Worm (Caenorhabditis elegans): ENCODE results near the gene cec-2.
A peak's percentile ranks its signal among the peaks of the same experiment; 100 is the strongest.
"Not testable (repeated sequence)": the region's sequence is repeated elsewhere in the genome, so short reads cannot be mapped to it uniquely, and the experiment has no call there.

Gene cec-2

DNA sequence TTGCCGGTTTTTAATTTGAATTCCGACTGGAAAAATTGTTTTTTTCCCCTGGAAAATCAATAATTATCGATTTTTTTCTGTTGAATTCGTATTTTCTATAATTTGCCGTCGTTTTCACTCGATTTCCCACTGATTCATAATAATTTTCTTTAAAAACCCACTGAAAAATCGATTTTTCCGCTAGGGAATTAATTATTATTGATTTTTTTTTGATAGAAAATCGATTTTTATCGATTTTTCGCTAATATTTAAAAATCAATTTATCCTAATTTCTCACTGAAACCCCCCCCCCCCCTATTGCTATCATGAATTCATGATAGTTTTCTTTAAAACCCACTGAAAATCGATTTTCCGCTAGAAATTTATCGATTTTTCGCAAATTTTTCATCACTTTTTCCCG, 6.1 kb downstream of the cec-2 start:
- no peak for TF ChIP-seq F22D6.2 (tag; optimal IDR thresholded peaks at IDR 0.05)
- no peak for TF ChIP-seq attf-6 (GFP tag; IDR thresholded peaks at IDR 0.05)
- TF ChIP-seq xnd-1 (tag; optimal IDR thresholded peaks at IDR 0.05): no peak
- no peak for TF ChIP-seq ccch-3 (GFP tag; optimal IDR thresholded peaks at IDR 0.05)
- TF ChIP-seq F39B2.1 (GFP tag; IDR thresholded peaks at IDR 0.05): no peak
- no peak for TF ChIP-seq Y53F4B.3 (GFP tag; IDR thresholded peaks at IDR 0.05)
- TF ChIP-seq K11D2.4 (GFP tag; IDR thresholded peaks at IDR 0.05): no peak
- TF ChIP-seq nhr-120 (GFP tag; IDR thresholded peaks at IDR 0.05): no peak

DNA sequence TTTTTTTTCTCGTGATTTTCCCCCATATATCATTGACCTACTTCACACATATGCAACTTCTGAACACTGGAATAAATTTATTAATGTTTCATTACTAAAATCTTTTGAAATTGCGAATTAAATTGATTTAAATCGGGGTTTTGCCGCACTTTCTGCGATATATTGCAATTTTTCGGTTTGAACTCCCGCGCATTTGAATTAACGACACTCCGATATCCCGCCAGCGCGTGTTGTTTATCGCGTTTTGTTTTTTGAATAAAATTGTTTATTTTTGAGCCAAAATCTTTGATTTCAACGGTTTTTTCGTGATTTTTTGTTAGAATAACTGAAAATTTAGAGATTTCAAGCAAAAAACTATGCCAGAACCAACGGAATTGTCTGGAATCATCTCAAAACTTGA, 7.2 kb downstream of the cec-2 start, which contains the start of gene Y104H12D.2:
Gene Y104H12D.2 (plus strand): TSS at position 340 of the 400 bp plus-strand sequence.
- TF ChIP-seq cebp-1 (GFP tag; IDR thresholded peaks at IDR 0.05): no peak
- TF ChIP-seq cebp-1 (tag; optimal IDR thresholded peaks at IDR 0.05): peak; percentile 20
- TF ChIP-seq ceh-100 (GFP tag; IDR thresholded peaks at IDR 0.05): no peak
- TF ChIP-seq madf-6 (GFP tag; IDR thresholded peaks at IDR 0.05): peak; percentile 59; the same call in 1 of the 2 replicates
- TF ChIP-seq tbp1 (GFP tag; optimal IDR thresholded peaks at IDR 0.05): no peak
- 0 out of 2 replicates have a peak, but pooled peaks have one; percentile 39 for TF ChIP-seq rcor-1 (GFP tag; IDR thresholded peaks at IDR 0.05)
- peak; percentile 69 for TF ChIP-seq efl-1 (GFP tag; optimal IDR thresholded peaks at IDR 0.05)
- peak; percentile 82 for TF ChIP-seq lin-54 (GFP tag; optimal IDR thresholded peaks at IDR 0.05)
- no peak for TF ChIP-seq sea-2 (GFP tag; IDR thresholded peaks at IDR 0.05)
- TF ChIP-seq snpc-4 (GFP tag; optimal IDR thresholded peaks at IDR 0.05): no peak
- TF ChIP-seq snpc-4 (tag; optimal IDR thresholded peaks at IDR 0.05): peak in 1 of 4 experiments; percentile 42
- peak in 1 of 3 experiments; percentile 88 for TF ChIP-seq lin-35 (GFP tag; optimal IDR thresholded peaks at IDR 0.05)
- TF ChIP-seq dpl-1 (GFP tag; optimal IDR thresholded peaks at IDR 0.05): peak; percentile 55
- 0 out of 2 replicates have a peak, but pooled peaks have one; percentile 15 for TF ChIP-seq B0019.2 (GFP tag; conservative IDR thresholded peaks at IDR 0.05)
- peak; percentile 28; the same call in 1 of the 2 replicates for TF ChIP-seq hmg-1.2 (GFP tag; IDR thresholded peaks at IDR 0.05)
- TF ChIP-seq attf-3 (GFP tag; conservative IDR thresholded peaks at IDR 0.05): peak; percentile 97

DNA sequence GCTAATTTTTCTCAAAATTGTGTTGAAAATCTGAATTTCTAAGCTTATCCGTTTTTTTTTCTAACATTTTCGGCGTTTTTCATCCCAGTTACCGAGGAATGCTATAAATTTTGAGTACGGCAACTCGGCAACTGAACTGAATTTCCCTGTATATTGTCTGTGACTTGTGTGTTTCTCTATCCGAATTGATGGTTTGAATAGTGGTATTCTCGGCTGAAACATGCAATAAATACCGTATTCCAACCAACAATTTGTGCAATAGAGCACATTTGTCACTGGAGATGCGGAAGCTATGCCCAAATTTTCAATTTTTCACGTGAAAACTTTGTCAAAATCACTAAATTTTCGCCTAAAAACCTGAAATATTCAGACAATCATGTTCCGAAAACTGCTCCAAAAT, 11.8 kb downstream of the cec-2 start, which contains the start of gene rmif-2:
Gene rmif-2 (plus strand): TSS at position 301 of the 400 bp plus-strand sequence.
- TF ChIP-seq nhr-90 (tag; optimal IDR thresholded peaks at IDR 0.05); bed-2 (GFP tag; IDR thresholded peaks at IDR 0.05); snpc-1.3 (tag; optimal IDR thresholded peaks at IDR 0.05; ENCODE audit: insufficient read depth): not testable (repeated sequence)

DNA sequence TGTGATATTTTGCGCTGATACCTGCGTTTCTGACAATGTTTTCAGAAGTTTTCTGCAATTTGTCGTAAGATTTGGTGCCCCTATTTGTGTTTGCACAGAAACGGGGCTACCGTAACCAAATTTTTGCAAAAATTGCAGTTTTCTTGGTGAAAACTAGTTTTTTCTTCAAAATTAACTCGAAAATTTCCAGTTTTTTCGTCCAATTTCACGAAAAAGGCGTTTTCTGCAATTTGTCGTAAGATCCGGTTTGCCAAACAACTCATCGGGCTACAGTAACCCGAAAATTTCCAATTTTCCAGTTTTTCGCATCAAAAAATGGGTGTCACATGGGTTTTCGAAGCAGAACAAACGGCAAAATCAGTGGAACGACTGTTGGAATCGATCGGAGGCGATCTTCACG, 17.0 kb downstream of the cec-2 start, which contains the start of gene mdt-20:
Gene mdt-20 (plus strand): TSS at position 301 of the 400 bp plus-strand sequence.
- TF ChIP-seq ceh-100 (GFP tag; IDR thresholded peaks at IDR 0.05); dpl-1 (GFP tag; optimal IDR thresholded peaks at IDR 0.05); nfyb-1 (GFP tag; IDR thresholded peaks at IDR 0.05): not testable (repeated sequence)

DNA sequence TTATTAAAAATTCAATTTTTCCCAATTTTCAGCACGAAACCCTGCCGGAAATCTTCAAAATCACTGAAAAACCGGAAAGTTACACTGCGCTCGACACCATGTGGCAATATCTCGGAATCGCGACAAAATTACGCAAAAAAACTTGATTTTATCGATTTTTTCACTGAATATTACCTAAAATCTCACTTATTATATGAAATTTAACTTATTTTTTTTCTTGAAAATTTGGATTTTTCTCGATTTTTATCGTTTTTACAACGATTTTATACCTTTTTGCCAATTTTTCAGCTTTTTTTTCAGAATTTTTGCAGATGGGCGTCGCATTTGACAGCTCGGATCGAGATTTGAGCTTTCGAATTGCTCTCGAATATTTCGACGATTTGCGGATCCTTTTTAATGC, 22.3 kb downstream of the cec-2 start, which contains the start of gene spl-3:
Gene spl-3 (plus strand): TSS at position 301 of the 400 bp plus-strand sequence.
- TF ChIP-seq snpc-1.3 (tag; optimal IDR thresholded peaks at IDR 0.05; ENCODE audit: insufficient read depth): no peak
- TF ChIP-seq nhr-90 (tag; optimal IDR thresholded peaks at IDR 0.05): no peak

DNA sequence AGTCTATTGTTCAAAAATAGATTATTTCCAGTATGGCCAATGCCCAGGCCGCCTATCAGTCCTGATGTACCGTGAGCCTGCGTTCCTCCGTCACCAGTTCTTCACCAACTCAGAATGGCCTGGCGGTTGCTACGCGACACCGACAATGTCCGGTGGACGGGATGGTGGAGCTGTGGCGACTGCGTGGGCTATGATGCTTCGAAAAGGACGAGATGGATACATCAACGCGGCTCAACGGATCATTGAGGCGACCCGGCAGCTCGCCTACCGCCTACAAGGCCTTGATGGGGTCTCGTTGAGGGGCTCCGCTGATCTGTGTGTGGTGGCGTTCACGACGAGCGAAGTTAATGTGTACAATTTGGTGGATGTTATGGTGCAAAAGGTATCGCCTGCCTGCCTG, 29.0 kb downstream of the cec-2 start:
- TF ChIP-seq ztf-26 (tag; optimal IDR thresholded peaks at IDR 0.05) (no peak), egl-44 (GFP tag; IDR thresholded peaks at IDR 0.05) (0 out of 2 replicates have a peak, but pooled peaks have one; percentile 13), zfh-2 (GFP tag; conservative IDR thresholded peaks at IDR 0.05) (peak; percentile 60; the same call in 1 of the 2 replicates)
